Worm (Caenorhabditis elegans): ENCODE results near the gene F13E9.9.

The F13E9.9 gene

ce11 chrIV:10889820-10890462 is 9.1 kb downstream of the F13E9.9 start, which contains the start of gene F13E9.15:
TSS of gene F13E9.15 (minus strand) at chrIV:10889870.
- TF ChIP-seq F39B2.1 (GFP tag; IDR thresholded peaks at IDR 0.05) (no peak), B0019.2 (GFP tag; conservative IDR thresholded peaks at IDR 0.05) (no peak), Y56A3A.18 (GFP tag; IDR thresholded peaks at IDR 0.05) (no peak), Y95B8A.8 (GFP tag; IDR thresholded peaks at IDR 0.05) (no peak), attf-3 (GFP tag; conservative IDR thresholded peaks at IDR 0.05) (no peak), sdz-38 (tag; optimal IDR thresholded peaks at IDR 0.05) (no peak), ets-4 (GFP tag; optimal IDR thresholded peaks at IDR 0.05) (no peak), nhr-27 (tag; optimal IDR thresholded peaks at IDR 0.05) (no peak), chd-7 (tag; optimal IDR thresholded peaks at IDR 0.05) (no peak), cebp-1 (GFP tag; IDR thresholded peaks at IDR 0.05) (no peak), cebp-1 (tag; optimal IDR thresholded peaks at IDR 0.05) (no peak), F23B12.7 (tag; optimal IDR thresholded peaks at IDR 0.05; ENCODE audit: insufficient read depth) (no peak), hlh-26 (GFP tag; conservative IDR thresholded peaks at IDR 0.05) (no peak), madf-6 (GFP tag; IDR thresholded peaks at IDR 0.05) (no peak), rcor-1 (GFP tag; IDR thresholded peaks at IDR 0.05) (no peak), nfya-2 (GFP tag; IDR thresholded peaks at IDR 0.05) (no peak), madf-10 (tag; optimal IDR thresholded peaks at IDR 0.05) (no peak), hrde-1 (tag; optimal IDR thresholded peaks at IDR 0.05; ENCODE audit: borderline replicate concordance) (no peak), lsl-1 (GFP tag; optimal IDR thresholded peaks at IDR 0.05) (no peak)

ce11 chrIV:10887285-10887684 is 11.7 kb downstream of the F13E9.9 start, which contains the start of gene F13E9.16:
TSS of gene F13E9.16 (minus strand) at chrIV:10887385.
- no peak for TF ChIP-seq let-607 (tag; optimal IDR thresholded peaks at IDR 0.05)
- no peak for TF ChIP-seq nfyb-1 (GFP tag; IDR thresholded peaks at IDR 0.05)
- TF ChIP-seq chd-7 (tag; optimal IDR thresholded peaks at IDR 0.05) = no peak
- TF ChIP-seq tbx-9 (tag; optimal IDR thresholded peaks at IDR 0.05; ENCODE audit: borderline replicate concordance) = no peak
- TF ChIP-seq lsl-1 (GFP tag; optimal IDR thresholded peaks at IDR 0.05) = no peak
- TF ChIP-seq Y53G8AR.9 (GFP tag; conservative IDR thresholded peaks at IDR 0.05) = no peak
- no peak for TF ChIP-seq sea-2 (GFP tag; IDR thresholded peaks at IDR 0.05)
- no peak for TF ChIP-seq ztf-28 (GFP tag; IDR thresholded peaks at IDR 0.05)
- no peak for TF ChIP-seq Y79H2A.3 (GFP tag; conservative IDR thresholded peaks at IDR 0.05)
- no peak for TF ChIP-seq unc-130 (GFP tag; optimal IDR thresholded peaks at IDR 0.05)
- TF ChIP-seq him-1 (tag; optimal IDR thresholded peaks at IDR 0.05) = no peak
- TF ChIP-seq die-1 (tag; optimal IDR thresholded peaks at IDR 0.05) = no peak
- no peak for TF ChIP-seq xnd-1 (tag; optimal IDR thresholded peaks at IDR 0.05)
- no peak for TF ChIP-seq ceh-27 (GFP tag; optimal IDR thresholded peaks at IDR 0.05)
- no peak for TF ChIP-seq lin-35 (GFP tag; optimal IDR thresholded peaks at IDR 0.05)
- TF ChIP-seq nhr-179 (tag; optimal IDR thresholded peaks at IDR 0.05) = no peak
- no peak for TF ChIP-seq madf-6 (GFP tag; IDR thresholded peaks at IDR 0.05)
- TF ChIP-seq ztf-6 (GFP tag; IDR thresholded peaks at IDR 0.05) = no peak

ce11 chrIV:10885915-10886314 is 13.1 kb downstream of the F13E9.9 start, which contains the start of gene srlf-11:
TSS of gene srlf-11 (minus strand) at chrIV:10886015.
- TF ChIP-seq mcd-1 (GFP tag; IDR thresholded peaks at IDR 0.05) = no peak
- TF ChIP-seq attf-3 (GFP tag; conservative IDR thresholded peaks at IDR 0.05) = no peak
- TF ChIP-seq rec-8 (tag; optimal IDR thresholded peaks at IDR 0.05) = no peak
- TF ChIP-seq nhr-27 (tag; optimal IDR thresholded peaks at IDR 0.05) = no peak
- TF ChIP-seq F49E8.2 (tag; optimal IDR thresholded peaks at IDR 0.05; ENCODE audit: insufficient read depth) = no peak
- TF ChIP-seq lin-35 (GFP tag; optimal IDR thresholded peaks at IDR 0.05) = no peak
- TF ChIP-seq tlf-1 (GFP tag; optimal IDR thresholded peaks at IDR 0.05) = no peak
- TF ChIP-seq lsy-27 (tag; optimal IDR thresholded peaks at IDR 0.05; ENCODE audit: borderline replicate concordance, insufficient read depth) = no peak
- no peak for TF ChIP-seq mes-4 (tag; optimal IDR thresholded peaks at IDR 0.05)
- no peak for TF ChIP-seq ceh-91 (GFP tag; IDR thresholded peaks at IDR 0.05)
- no peak for TF ChIP-seq madf-8 (GFP tag; conservative IDR thresholded peaks at IDR 0.05)
- no peak for TF ChIP-seq sdz-38 (tag; optimal IDR thresholded peaks at IDR 0.05)
- TF ChIP-seq ceh-40 (GFP tag; IDR thresholded peaks at IDR 0.05) = no peak
- TF ChIP-seq attf-6 (GFP tag; IDR thresholded peaks at IDR 0.05) = no peak
- no peak for TF ChIP-seq ztf-22 (GFP tag; optimal IDR thresholded peaks at IDR 0.05)
